Worm (Caenorhabditis elegans) whole organism, L4 larva: Measurements from ENCODE around the gene C31C9.7.

Experiments
- ZK337.2 ChIP-seq: fragments of 200-800 bp; sonication (Bioruptor generic); IDR thresholded peaks from 2 replicates; pipeline ENCODE4 v1.3.6; 2022; ENCODE audit warnings: missing genetic modification reagents, missing genetic modification characterization, missing compliant biosample characterization
- ceh-82 ChIP-seq: sonication (generic microtip); optimal IDR thresholded peaks from 2 replicates; lab custom pipeline; 2017; ENCODE audit warnings: missing biosample characterization, missing genetic modification characterization
- dpl-1 ChIP-seq: fragments of 150-350 bp; optimal IDR thresholded peaks from 2 replicates; lab custom pipeline; 2014; ENCODE audit warnings: missing biosample characterization, missing genetic modification reagents, missing genetic modification characterization
- egl-27 ChIP-seq: sonication (generic microtip); optimal IDR thresholded peaks from 3 replicates; lab custom pipeline; 2017; ENCODE audit warnings: missing biosample characterization, missing genetic modification reagents, missing genetic modification characterization
- mdl-1 ChIP-seq, 2 experiments: fragments of 150-350 bp in 1 of 2; sonication (generic microtip) in 1 of 2; optimal IDR thresholded peaks; 2 replicates each; lab custom pipeline; 2014 to 2017; ENCODE audit warnings: missing biosample characterization in 2 of 2, missing genetic modification characterization in 2 of 2
- nhr-111 ChIP-seq: fragments of 200-800 bp; sonication (Bioruptor generic); optimal IDR thresholded peaks from 2 replicates; lab custom pipeline; 2018; ENCODE audit warnings: mild to moderate bottlenecking, missing genetic modification characterization, missing compliant biosample characterization
- nhr-237 ChIP-seq: sonication (generic microtip); optimal IDR thresholded peaks from 2 replicates; lab custom pipeline; 2017; ENCODE audit warnings: missing biosample characterization, missing genetic modification characterization
- nhr-77 ChIP-seq: fragments of 150-350 bp; optimal IDR thresholded peaks from 2 replicates; lab custom pipeline; 2014; ENCODE audit warnings: missing biosample characterization, missing genetic modification characterization
- pqm-1 ChIP-seq: sonication (generic microtip); optimal IDR thresholded peaks from 2 replicates; lab custom pipeline; 2017; ENCODE audit warnings: missing biosample characterization, missing genetic modification characterization
- rbr-2 ChIP-seq: sonication (generic microtip); optimal IDR thresholded peaks from 2 replicates; lab custom pipeline; 2016; ENCODE audit warnings: missing genotype, missing genetic modification characterization, missing compliant biosample characterization
- skn-1 ChIP-seq: fragments of 150-350 bp; optimal IDR thresholded peaks from 2 replicates; lab custom pipeline; 2014; ENCODE audit warnings: missing biosample characterization, missing genetic modification characterization
- spr-1 ChIP-seq: sonication (generic microtip); optimal IDR thresholded peaks from 2 replicates; lab custom pipeline; 2016; ENCODE audit warnings: mild to moderate bottlenecking, missing genetic modification characterization, missing compliant biosample characterization
- zfp-3 ChIP-seq: fragments of 200-800 bp; sonication (Bioruptor generic); conservative IDR thresholded peaks from 2 replicates; pipeline ENCODE4 v1.3.6; 2022; ENCODE audit warnings: missing genetic modification reagents, missing genetic modification characterization, missing compliant biosample characterization
- ztf-11 ChIP-seq: fragments of 150-350 bp; optimal IDR thresholded peaks from 2 replicates; lab custom pipeline; 2014; ENCODE audit warnings: missing biosample characterization, missing genetic modification characterization

DNA sequence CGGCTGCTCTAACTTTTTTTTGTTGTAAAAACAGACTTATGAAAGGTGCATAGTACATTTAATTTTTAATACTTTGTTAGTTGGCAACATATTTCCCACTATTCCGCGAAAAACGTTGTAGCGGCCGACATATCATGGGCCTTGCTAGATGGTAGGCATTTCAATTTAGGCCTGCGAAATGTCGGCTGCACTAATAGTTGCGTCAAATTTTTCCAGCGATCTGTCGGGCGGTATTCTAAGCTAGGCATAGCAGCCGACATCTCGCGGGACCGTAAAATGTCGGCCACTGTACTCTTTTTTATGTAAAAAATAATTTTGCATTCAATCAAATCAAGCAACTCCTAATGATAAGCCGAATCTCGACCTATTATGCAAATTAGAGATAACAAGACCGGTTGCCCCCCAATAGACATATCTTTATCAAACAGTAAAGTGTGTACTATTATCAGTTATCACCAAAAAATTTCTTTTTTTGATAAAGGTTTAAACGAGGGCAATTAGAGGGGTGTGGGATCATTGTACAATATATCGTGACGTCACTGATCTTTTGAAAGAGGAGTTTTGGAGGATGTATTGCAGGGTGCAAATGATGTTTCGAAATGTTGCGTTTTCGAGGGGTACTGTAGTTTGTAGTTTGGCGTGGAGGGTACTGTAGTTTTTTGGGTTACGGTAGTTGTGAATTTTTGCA, 3.8 kb upstream of the C31C9.7 start:
- TF ChIP-seq nhr-77 (tag; lab: Kevin White, UChicago) (peak; percentile 85), ceh-82 (tag; lab: Kevin White, UChicago) (no peak), dpl-1 (GFP tag; lab: Kevin White, UChicago) (no peak), mdl-1 (tag; optimal IDR thresholded peaks at IDR 0.05; lab: Kevin White, UChicago) (peak in 1 of 2 experiments; percentile 54), nhr-111 (no peak), rbr-2 (tag; lab: Kevin White, UChicago) (no peak), skn-1 (tag; lab: Kevin White, UChicago) (no peak), nhr-237 (no peak), egl-27 (tag; lab: Kevin White, UChicago) (no peak), zfp-3 (GFP tag; lab: Robert Waterston, UW) (no peak), ztf-11 (tag; lab: Kevin White, UChicago) (no peak), pqm-1 (tag; lab: Kevin White, UChicago) (peak; percentile 85), ZK337.2 (GFP tag; lab: Robert Waterston, UW) (no peak), spr-1 (tag; lab: Kevin White, UChicago) (no peak)
